Worm (Caenorhabditis elegans) whole organism, L1 larva: ENCODE data around the gene R31.2.

Experiments used
- C04F5.9 ChIP-seq: sonication (generic microtip); optimal IDR thresholded peaks from 2 replicates; lab custom pipeline; 2016; ENCODE audit warnings: missing genetic modification characterization, missing compliant biosample characterization
- C16A3.4 ChIP-seq: fragments of 150-350 bp; optimal IDR thresholded peaks from 2 replicates; lab custom pipeline; 2014; ENCODE audit warnings: missing biosample characterization, missing genetic modification characterization
- C34B4.2 ChIP-seq: sonication (generic microtip); optimal IDR thresholded peaks from 2 replicates; lab custom pipeline; 2017; ENCODE audit warnings: mild to moderate bottlenecking, missing genetic modification characterization, missing compliant biosample characterization
- alr-1 ChIP-seq: fragments of 200-800 bp; sonication (Bioruptor generic); optimal IDR thresholded peaks from 2 replicates; lab custom pipeline; 2018; ENCODE audit warnings: borderline replicate concordance, mild to moderate bottlenecking, missing genetic modification characterization, missing compliant biosample characterization
- ama-1 ChIP-seq: fragments of 150-350 bp; optimal IDR thresholded peaks from 2 replicates; lab custom pipeline; 2014
- blmp-1 ChIP-seq: fragments of 150-350 bp; optimal IDR thresholded peaks from 2 replicates; lab custom pipeline; 2014; ENCODE audit warnings: missing biosample characterization, missing genetic modification characterization
- ceh-82 ChIP-seq, 3 experiments: fragments of 150-350 bp in 1 of 3; sonication (generic microtip) in 2 of 3; optimal IDR thresholded peaks; 2 replicates each; lab custom pipeline; 2014 to 2017; ENCODE audit warnings: missing biosample characterization in 3 of 3, missing genetic modification characterization in 3 of 3
- ceh-88 ChIP-seq: fragments of 200-800 bp; sonication (Bioruptor generic); IDR thresholded peaks from 2 replicates; pipeline ENCODE4 v1.3.6; 2022; ENCODE audit warnings: missing genetic modification characterization, missing compliant biosample characterization
- dpl-1 ChIP-seq, 3 experiments: fragments of 150-350 bp in 2 of 3; sonication (generic microtip) in 1 of 3; optimal IDR thresholded peaks; 2 replicates each; lab custom pipeline; 2014 to 2017; ENCODE audit warnings: missing biosample characterization in 3 of 3, missing genetic modification characterization in 3 of 3, missing genetic modification reagents in 3 of 3
- efl-1 ChIP-seq, 4 experiments: fragments of 150-350 bp; optimal IDR thresholded peaks in 3 of 4; peaks in 1 of 4; 1 replicate in 1 of 4; 2 replicates in 3 of 4; lab custom pipeline; 2014; ENCODE audit warnings: missing biosample characterization in 2 of 4, missing genetic modification characterization in 2 of 4, missing genetic modification reagents in 2 of 4
- egl-27 ChIP-seq, 2 experiments: fragments of 150-350 bp in 1 of 2; sonication (generic microtip); optimal IDR thresholded peaks; 3 replicates each; lab custom pipeline; 2017 to 2018; ENCODE audit warnings: missing biosample characterization in 2 of 2, missing genetic modification characterization in 2 of 2, missing genetic modification reagents in 2 of 2
- elt-2 ChIP-seq: sonication (generic microtip); optimal IDR thresholded peaks from 2 replicates; lab custom pipeline; 2016; ENCODE audit warnings: missing genetic modification characterization, mild to moderate bottlenecking, inconsistent platforms, missing compliant biosample characterization, missing genetic modification reagents
- elt-3 ChIP-seq, 6 experiments: fragments of 150-350 bp in 1 of 6; sonication (generic microtip); optimal IDR thresholded peaks; 2 replicates each; lab custom pipeline; 2017 to 2018; ENCODE audit warnings: missing biosample characterization in 6 of 6, missing genetic modification characterization in 6 of 6, inconsistent platforms in 1 of 6
- ets-5 ChIP-seq: fragments of 200-800 bp; sonication (Bioruptor generic); IDR thresholded peaks from 2 replicates; pipeline ENCODE4 v1.3.6; 2022; ENCODE audit warnings: missing genetic modification characterization, missing compliant biosample characterization
- fkh-8 ChIP-seq: sonication (generic microtip); optimal IDR thresholded peaks from 2 replicates; lab custom pipeline; 2016; ENCODE audit warnings: mild to moderate bottlenecking, missing genetic modification characterization, missing compliant biosample characterization
- grh-1 ChIP-seq: fragments of 200-800 bp; sonication (Bioruptor generic); IDR thresholded peaks from 2 replicates; pipeline ENCODE4 v1.3.6; 2022; ENCODE audit warnings: missing genetic modification reagents, missing genetic modification characterization, missing compliant biosample characterization
- hlh-4 ChIP-seq: sonication (generic microtip); optimal IDR thresholded peaks from 2 replicates; lab custom pipeline; 2016; ENCODE audit warnings: mild to moderate bottlenecking, missing genetic modification characterization, missing compliant biosample characterization
- hpl-2 ChIP-seq: fragments of 150-350 bp; optimal IDR thresholded peaks from 2 replicates; lab custom pipeline; 2014; ENCODE audit warnings: missing biosample characterization, missing genetic modification reagents, missing genetic modification characterization
- lin-14 ChIP-seq: fragments of 200-800 bp; sonication (Bioruptor generic); optimal IDR thresholded peaks from 2 replicates; lab custom pipeline; 2018; ENCODE audit warnings: mild to moderate bottlenecking, missing genetic modification characterization, moderate library complexity, missing compliant biosample characterization
- lin-35 ChIP-seq, 2 experiments: fragments of 150-350 bp; optimal IDR thresholded peaks; 2 replicates each; lab custom pipeline; 2014; ENCODE audit warnings: missing biosample characterization in 2 of 2, missing genetic modification characterization in 2 of 2, missing genetic modification reagents in 2 of 2
- lsy-2 ChIP-seq, 2 experiments: fragments of 150-350 bp; optimal IDR thresholded peaks; 2 replicates each; lab custom pipeline; 2014; ENCODE audit warnings: missing biosample characterization in 2 of 2, missing genetic modification characterization in 2 of 2
- mdl-1 ChIP-seq, 2 experiments: fragments of 150-350 bp; optimal IDR thresholded peaks; 2 replicates each; lab custom pipeline; 2014 to 2017; ENCODE audit warnings: missing biosample characterization in 2 of 2, missing genetic modification characterization in 2 of 2, inconsistent platforms in 1 of 2
- nhr-19 ChIP-seq: fragments of 200-800 bp; sonication (Bioruptor generic); conservative IDR thresholded peaks from 2 replicates; pipeline ENCODE4 v1.3.6; 2022; ENCODE audit warnings: missing genetic modification characterization, missing compliant biosample characterization
- nhr-20 ChIP-seq: sonication (generic microtip); optimal IDR thresholded peaks from 2 replicates; lab custom pipeline; 2016; ENCODE audit warnings: mild to moderate bottlenecking, missing genetic modification characterization, missing compliant biosample characterization
- nhr-47 ChIP-seq: sonication (generic microtip); optimal IDR thresholded peaks from 2 replicates; lab custom pipeline; 2016; ENCODE audit warnings: mild to moderate bottlenecking, missing genetic modification characterization, moderate library complexity, missing compliant biosample characterization
- nhr-71 ChIP-seq: sonication (generic microtip); optimal IDR thresholded peaks from 2 replicates; lab custom pipeline; 2016; ENCODE audit warnings: mild to moderate bottlenecking, missing genetic modification characterization, moderate library complexity, missing compliant biosample characterization
- nhr-85 ChIP-seq: sonication (generic microtip); peaks from one replicate; lab custom pipeline; 2016; ENCODE audit warnings: missing genetic modification characterization, inconsistent platforms, missing compliant biosample characterization
- nhr-90 ChIP-seq: sonication (generic microtip); optimal IDR thresholded peaks from 2 replicates; lab custom pipeline; 2016; ENCODE audit warnings: mild to moderate bottlenecking, missing genetic modification characterization, missing compliant biosample characterization; ENCODE audit not compliant: poor library complexity
- pag-3 ChIP-seq: sonication (generic microtip); optimal IDR thresholded peaks from 2 replicates; lab custom pipeline; 2017; ENCODE audit warnings: missing genetic modification characterization, mild to moderate bottlenecking, missing compliant biosample characterization, antibody characterized with exemption, borderline replicate concordance; ENCODE audit not compliant: insufficient read depth
- rnt-1 ChIP-seq: sonication (generic microtip); optimal IDR thresholded peaks from 2 replicates; lab custom pipeline; 2016; ENCODE audit warnings: mild to moderate bottlenecking, missing genetic modification characterization, moderate library complexity, missing compliant biosample characterization
- skn-1 ChIP-seq: fragments of 150-350 bp; optimal IDR thresholded peaks from 2 replicates; lab custom pipeline; 2014; ENCODE audit warnings: missing biosample characterization, missing genetic modification characterization
- snpc-4 ChIP-seq: fragments of 150-350 bp; optimal IDR thresholded peaks from 2 replicates; lab custom pipeline; 2014; ENCODE audit warnings: missing biosample characterization, missing genetic modification characterization
- snu-23 ChIP-seq: sonication (generic microtip); optimal IDR thresholded peaks from 2 replicates; lab custom pipeline; 2016; ENCODE audit warnings: missing genetic modification characterization, missing compliant biosample characterization
- swsn-7 ChIP-seq: sonication (generic microtip); optimal IDR thresholded peaks from 2 replicates; lab custom pipeline; 2016; ENCODE audit warnings: missing genetic modification characterization, missing compliant biosample characterization
- tbx-2 ChIP-seq: sonication (generic microtip); optimal IDR thresholded peaks from 2 replicates; lab custom pipeline; 2016; ENCODE audit warnings: missing genetic modification characterization, missing compliant biosample characterization
- unc-130 ChIP-seq: fragments of 150-350 bp; optimal IDR thresholded peaks from 2 replicates; lab custom pipeline; 2017; ENCODE audit warnings: missing biosample characterization, missing genetic modification characterization, inconsistent platforms
- unc-30 ChIP-seq: sonication (generic microtip); optimal IDR thresholded peaks from 2 replicates; lab custom pipeline; 2017; ENCODE audit warnings: missing biosample characterization, missing genetic modification characterization
- unc-86 ChIP-seq: sonication (generic microtip); optimal IDR thresholded peaks from 2 replicates; lab custom pipeline; 2016; ENCODE audit warnings: missing genetic modification characterization, missing compliant biosample characterization
- unc-98 ChIP-seq: fragments of 200-800 bp; sonication (Bioruptor generic); IDR thresholded peaks from 2 replicates; pipeline ENCODE4 v1.3.6; 2022; ENCODE audit warnings: missing genetic modification characterization, missing compliant biosample characterization
- xbp-1 ChIP-seq: sonication (generic microtip); optimal IDR thresholded peaks from 2 replicates; lab custom pipeline; 2016; ENCODE audit warnings: missing genetic modification characterization, missing compliant biosample characterization
- ztf-11 ChIP-seq, 2 experiments: sonication (generic microtip); optimal IDR thresholded peaks; 2 replicates each; lab custom pipeline; 2016 to 2017; ENCODE audit warnings: missing genetic modification characterization in 2 of 2, missing biosample characterization in 1 of 2, missing compliant biosample characterization in 1 of 2
- ztf-4 ChIP-seq: fragments of 150-350 bp; optimal IDR thresholded peaks from 2 replicates; lab custom pipeline; 2014; ENCODE audit warnings: missing biosample characterization, missing genetic modification characterization

The R31.2 gene

ce11 chrV:11919639-11920038 lies 2.3 kb downstream of the R31.2 start:
- no peak for TF ChIP-seq tbx-2 (tag; lab: Kevin White, UChicago)
- TF ChIP-seq egl-27 (tag; optimal IDR thresholded peaks at IDR 0.05; lab: Kevin White, UChicago), result no peak
- TF ChIP-seq nhr-71 (tag; lab: Kevin White, UChicago), result peak; percentile 14
- TF ChIP-seq rnt-1 (tag; lab: Kevin White, UChicago), result peak; percentile 28
- TF ChIP-seq lin-14 (GFP tag; lab: Kevin White, UChicago), result peak; percentile 37
- TF ChIP-seq ceh-88 (GFP tag; lab: Robert Waterston, UW), result no peak
- TF ChIP-seq xbp-1 (tag; lab: Kevin White, UChicago), result no peak
- TF ChIP-seq snu-23 (GFP tag; lab: Kevin White, UChicago), result no peak
- TF ChIP-seq, all 84 proteins: peak for 3

- TF ChIP-seq snpc-4 (tag; lab: Kevin White, UChicago) (no peak), dpl-1 (GFP tag; optimal IDR thresholded peaks at IDR 0.05; lab: Kevin White, UChicago) (peak in 1 of 3 experiments; percentile 1), ceh-82 (tag; optimal IDR thresholded peaks at IDR 0.05; lab: Kevin White, UChicago) (peak in 1 of 3 experiments; percentile 2), lin-35 (GFP tag; optimal IDR thresholded peaks at IDR 0.05; lab: Kevin White, UChicago) (peak; percentile 16 to 52), lsy-2 (tag; optimal IDR thresholded peaks at IDR 0.05; lab: Kevin White, UChicago) (peak in 1 of 2 experiments; percentile 23), elt-3 (tag; optimal IDR thresholded peaks at IDR 0.05; lab: Kevin White, UChicago) (peak in 1 of 6 experiments; percentile 37), fkh-8 (tag; lab: Kevin White, UChicago) (no peak), mdl-1 (tag; optimal IDR thresholded peaks at IDR 0.05; lab: Kevin White, UChicago) (peak in 1 of 2 experiments; percentile 60), C16A3.4 (tag; lab: Kevin White, UChicago) (peak; percentile 3), grh-1 (GFP tag; lab: Robert Waterston, UW) (no peak), unc-98 (GFP tag; lab: Robert Waterston, UW) (no peak), unc-130 (peak; percentile 2), lin-14 (GFP tag; lab: Kevin White, UChicago) (peak; percentile 68), unc-30 (tag; lab: Kevin White, UChicago) (no peak), tbx-2 (tag; lab: Kevin White, UChicago) (peak; percentile 6), elt-2 (tag; lab: Kevin White, UChicago) (no peak), nhr-85 (tag; lab: Kevin White, UChicago) (peak; percentile 13), skn-1 (tag; lab: Kevin White, UChicago) (no peak), efl-1 (optimal IDR thresholded peaks at IDR 0.05; lab: Kevin White, UChicago) (no peak), efl-1 (GFP tag; optimal IDR thresholded peaks at IDR 0.05 in 1 of 2; lab: Kevin White, UChicago) (no peak), alr-1 (no peak), nhr-20 (tag; lab: Kevin White, UChicago) (peak; percentile 40), nhr-19 (GFP tag; lab: Robert Waterston, UW) (peak; percentile 33; the same call in 1 of the 2 replicates), nhr-71 (tag; lab: Kevin White, UChicago) (peak; percentile 2), snu-23 (GFP tag; lab: Kevin White, UChicago) (peak; percentile 43), blmp-1 (peak; percentile 15)
Observed at ce11 chrV:11921229-11921628, 3.9 kb downstream of the R31.2 start.

- TF ChIP-seq elt-3 (tag; optimal IDR thresholded peaks at IDR 0.05; lab: Kevin White, UChicago) (peak in 1 of 6 experiments; percentile 71), ets-5 (GFP tag; lab: Robert Waterston, UW) (no peak), fkh-8 (tag; lab: Kevin White, UChicago) (no peak), nhr-47 (tag; lab: Kevin White, UChicago) (no peak), unc-86 (tag; lab: Kevin White, UChicago) (no peak), nhr-19 (GFP tag; lab: Robert Waterston, UW) (no peak), ztf-11 (tag; optimal IDR thresholded peaks at IDR 0.05; lab: Kevin White, UChicago) (no peak), nhr-90 (tag; lab: Kevin White, UChicago) (no peak), ztf-4 (tag; lab: Kevin White, UChicago) (no peak), alr-1 (no peak), unc-130 (no peak), blmp-1 (peak; percentile 56), xbp-1 (tag; lab: Kevin White, UChicago) (no peak), snu-23 (GFP tag; lab: Kevin White, UChicago) (peak; percentile 28), ceh-88 (GFP tag; lab: Robert Waterston, UW) (no peak), pag-3 (tag; lab: Kevin White, UChicago) (no peak), efl-1 (optimal IDR thresholded peaks at IDR 0.05; lab: Kevin White, UChicago) (no peak), efl-1 (GFP tag; optimal IDR thresholded peaks at IDR 0.05 in 1 of 2; lab: Kevin White, UChicago) (peak; percentile 10 to 20), swsn-7 (tag; lab: Kevin White, UChicago) (no peak), nhr-71 (tag; lab: Kevin White, UChicago) (peak; percentile 43), C04F5.9 (tag; lab: Kevin White, UChicago) (no peak), ama-1 (lab: Kevin White, UChicago) (no peak), hlh-4 (tag; lab: Kevin White, UChicago) (no peak), elt-2 (tag; lab: Kevin White, UChicago) (peak; percentile 42), snpc-4 (tag; lab: Kevin White, UChicago) (no peak), hpl-2 (GFP tag; lab: Kevin White, UChicago) (no peak), lin-14 (GFP tag; lab: Kevin White, UChicago) (peak; percentile 67), C34B4.2 (tag; lab: Kevin White, UChicago) (no peak)
Observed at ce11 chrV:11921689-11922517, 4.5 kb downstream of the R31.2 start.
